Fruit fly (Drosophila melanogaster): ENCODE data around the gene PICK1.

PICK1 gene

dm6 chr2L:12721794-12722315 is 27.0 kb downstream of the PICK1 start, which contains the start of gene Pih1D1 (continued):
- peak; percentile 96 for TF ChIP-seq mam (GFP tag; optimal IDR thresholded peaks at IDR 0.05)
- peak in 1 of 2 experiments; percentile 93 for TF ChIP-seq Dfd (GFP tag; optimal IDR thresholded peaks at IDR 0.05)
- peak; percentile 39 for TF ChIP-seq ash1 (GFP tag; optimal IDR thresholded peaks at IDR 0.05)
- TF ChIP-seq Pdp1 (GFP tag; optimal IDR thresholded peaks at IDR 0.05) = peak; percentile 88 to 95
- peak; percentile 84 for TF ChIP-seq CG4854 (GFP tag; optimal IDR thresholded peaks at IDR 0.05)
- TF ChIP-seq pnt (GFP tag; optimal IDR thresholded peaks at IDR 0.05) = peak; percentile 93
- no peak for TF ChIP-seq ato (GFP tag; IDR thresholded peaks at IDR 0.05; ENCODE audit: partially characterized antibody)
- TF ChIP-seq Vsx1 (GFP tag; optimal IDR thresholded peaks at IDR 0.05) = no peak
- TF ChIP-seq CG10543 (GFP tag; optimal IDR thresholded peaks at IDR 0.05) = peak; percentile 92
- TF ChIP-seq insv (GFP tag; optimal IDR thresholded peaks at IDR 0.05) = peak in 1 of 2 experiments; percentile 64
- TF ChIP-seq her (GFP tag; optimal IDR thresholded peaks at IDR 0.05) = peak; percentile 71
- TF ChIP-seq dpn (GFP tag; optimal IDR thresholded peaks at IDR 0.05) = peak; percentile 94 to 95
- TF ChIP-seq CG1602 (GFP tag; optimal IDR thresholded peaks at IDR 0.05) = peak; percentile 97
- TF ChIP-seq caup (GFP tag; optimal IDR thresholded peaks at IDR 0.05; ENCODE audit: severe bottlenecking) = peak; percentile 93
- TF ChIP-seq odd (GFP tag; optimal IDR thresholded peaks at IDR 0.05) = peak; percentile 67
- TF ChIP-seq CG3726 (GFP tag; IDR thresholded peaks at IDR 0.05) = peak; percentile 96
- peak; percentile 91 for TF ChIP-seq CG6765 (GFP tag; optimal IDR thresholded peaks at IDR 0.05)
- TF ChIP-seq vnd (GFP tag; IDR thresholded peaks at IDR 0.05; ENCODE audit: partially characterized antibody) = no peak
- peak; percentile 87 for TF ChIP-seq CG11723 (GFP tag; optimal IDR thresholded peaks at IDR 0.05)
- peak; percentile 82 for TF ChIP-seq CG1024 (GFP tag; IDR thresholded peaks at IDR 0.05)
- peak; percentile 92 for TF ChIP-seq CG8944 (GFP tag; optimal IDR thresholded peaks at IDR 0.05)
- TF ChIP-seq CG2120 (GFP tag; optimal IDR thresholded peaks at IDR 0.05) = peak; percentile 97
- no peak for TF ChIP-seq yki (optimal IDR thresholded peaks at IDR 0.05)
- peak; percentile 95 for TF ChIP-seq Rx (GFP tag; IDR thresholded peaks at IDR 0.05)
- TF ChIP-seq z (GFP tag; IDR thresholded peaks at IDR 0.05) = 0 out of 3 replicates have a peak, but pooled peaks have one; percentile 36
- TF ChIP-seq CG6254 (GFP tag; optimal IDR thresholded peaks at IDR 0.05) = peak; percentile 96
- peak; percentile 85 for TF ChIP-seq Mes4 (GFP tag; optimal IDR thresholded peaks at IDR 0.05)
- TF ChIP-seq CG6683 (GFP tag; optimal IDR thresholded peaks at IDR 0.05) = peak; percentile 80
- TF ChIP-seq br (optimal IDR thresholded peaks at IDR 0.05) = no peak
- TF ChIP-seq CG30431 (GFP tag; optimal IDR thresholded peaks at IDR 0.05) = peak; percentile 92
- TF ChIP-seq Oaz (GFP tag; IDR thresholded peaks at IDR 0.05) = peak; percentile 95
- peak; percentile 85 for TF ChIP-seq CG2199 (GFP tag; IDR thresholded peaks at IDR 0.05)
- peak; percentile 72 for TF ChIP-seq CG7271 (tag; optimal IDR thresholded peaks at IDR 0.05)
- peak; percentile 97 for TF ChIP-seq Xrp1 (GFP tag; IDR thresholded peaks at IDR 0.05)
- TF ChIP-seq CG8089 (GFP tag; optimal IDR thresholded peaks at IDR 0.05) = peak; percentile 92
- TF ChIP-seq en (GFP tag; optimal IDR thresholded peaks at IDR 0.05) = peak; percentile 46
- peak; percentile 92 for TF ChIP-seq Drgx (GFP tag; IDR thresholded peaks at IDR 0.05)
- no peak for TF ChIP-seq chinmo (GFP tag; IDR thresholded peaks at IDR 0.05; ENCODE audit: partially characterized antibody)
- peak; percentile 99 for TF ChIP-seq Ets65A (GFP tag)
- TF ChIP-seq CG11504 (tag; optimal IDR thresholded peaks at IDR 0.05) = peak; percentile 96
- no peak for TF ChIP-seq HLHmδ (GFP tag; optimal IDR thresholded peaks at IDR 0.05)
- peak; percentile 90 for TF ChIP-seq peb (GFP tag; IDR thresholded peaks at IDR 0.05)
- TF ChIP-seq pho (GFP tag; optimal IDR thresholded peaks at IDR 0.05) = peak; percentile 96
- no peak for TF ChIP-seq hbn (GFP tag; IDR thresholded peaks at IDR 0.05; ENCODE audit: partially characterized antibody)
- peak; percentile 91 for TF ChIP-seq D19A (tag; optimal IDR thresholded peaks at IDR 0.05)
- peak; percentile 92 for TF ChIP-seq PHDP (tag; optimal IDR thresholded peaks at IDR 0.05)
- peak; percentile 85 for TF ChIP-seq CG17612 (GFP tag; IDR thresholded peaks at IDR 0.05)
- TF ChIP-seq Ptx1 (GFP tag; IDR thresholded peaks at IDR 0.05) = peak; percentile 97
- TF ChIP-seq CG10274 (GFP tag; optimal IDR thresholded peaks at IDR 0.05) = peak; percentile 83
- peak; percentile 94 for TF ChIP-seq so (GFP tag; IDR thresholded peaks at IDR 0.05)
- peak; percentile 92 to 94 for TF ChIP-seq Hr51 (GFP tag; optimal IDR thresholded peaks at IDR 0.05)
